Worm (Caenorhabditis elegans) whole organism, early embryonic: ENCODE measurements around the gene cya-2.
"Not testable (repeated sequence)": the region's sequence is repeated elsewhere in the genome, so short reads cannot be mapped to it uniquely, and the experiment has no call there.

Source experiments
- ama-1 ChIP-seq: fragments of 150-350 bp; optimal IDR thresholded peaks from 2 replicates; lab custom pipeline; 2014
- ceh-13 ChIP-seq: fragments of 200-800 bp; sonication (Bioruptor generic); optimal IDR thresholded peaks from 2 replicates; lab custom pipeline; 2018; ENCODE audit warnings: mild to moderate bottlenecking, missing genetic modification characterization, missing compliant biosample characterization
- ets-7 ChIP-seq: sonication (generic microtip); optimal IDR thresholded peaks from 2 replicates; lab custom pipeline; 2016; ENCODE audit warnings: missing genotype, missing genetic modification characterization, missing compliant biosample characterization
- hmbx-1 ChIP-seq: sonication (generic microtip); optimal IDR thresholded peaks from 2 replicates; lab custom pipeline; 2016; ENCODE audit warnings: mild to moderate bottlenecking, missing genetic modification characterization, missing compliant biosample characterization
- hnd-1 ChIP-seq: sonication (generic microtip); optimal IDR thresholded peaks from 2 replicates; lab custom pipeline; 2016; ENCODE audit warnings: missing genetic modification characterization, missing compliant biosample characterization
- pes-1 ChIP-seq: fragments of 200-800 bp; sonication (Bioruptor generic); IDR thresholded peaks from 2 replicates; pipeline ENCODE4 v1.3.6; 2022; ENCODE audit warnings: missing genetic modification reagents, missing genetic modification characterization, missing compliant biosample characterization
- sea-1 ChIP-seq: fragments of 200-800 bp; sonication (Bioruptor generic); conservative IDR thresholded peaks from 2 replicates; pipeline ENCODE4 v1.3.6; 2022; ENCODE audit warnings: missing genetic modification characterization, missing compliant biosample characterization
- tbx-11 ChIP-seq: fragments of 200-800 bp; sonication (Bioruptor generic); IDR thresholded peaks from 2 replicates; pipeline ENCODE4 v1.3.6; 2022; ENCODE audit warnings: missing genetic modification characterization, missing compliant biosample characterization
- tbx-37 ChIP-seq: fragments of 200-800 bp; sonication (Bioruptor generic); conservative IDR thresholded peaks from 2 replicates; pipeline ENCODE4 v1.3.6; 2022; ENCODE audit warnings: missing genetic modification reagents, missing genetic modification characterization, missing compliant biosample characterization
- tra-4 ChIP-seq: sonication (generic microtip); optimal IDR thresholded peaks from 2 replicates; lab custom pipeline; 2017; ENCODE audit warnings: missing genetic modification characterization, missing compliant biosample characterization

- TF ChIP-seq tbx-11 (GFP tag; lab: Robert Waterston, UW); ets-7 (tag; lab: Kevin White, UChicago); ama-1 (lab: Kevin White, UChicago); sea-1 (GFP tag; lab: Robert Waterston, UW); hnd-1 (tag; lab: Kevin White, UChicago); tra-4 (tag; lab: Kevin White, UChicago); tbx-37; pes-1; ceh-13 (GFP tag; lab: Kevin White, UChicago); hmbx-1 (tag; lab: Kevin White, UChicago): not testable (repeated sequence)
Measured at ce11 chrII:1998561-1998960, 24.9 kb downstream of the cya-2 start, which contains the start of gene math-19.
